Fruit fly (Drosophila melanogaster) whole organism, embryonic: Measurements from ENCODE around the gene Ugt35E2.

Source experiments
- Abd-B ChIP-seq: fragments of 200-800 bp; sonication (Bioruptor generic); optimal IDR thresholded peaks from 2 replicates; lab custom pipeline; 2018; ENCODE audit warnings: missing biosample characterization, mild to moderate bottlenecking, missing genetic modification characterization, moderate library complexity
- Bdp1 ChIP-seq: fragments of 200-800 bp; sonication (Bioruptor generic); optimal IDR thresholded peaks from 3 replicates; lab custom pipeline; 2016; ENCODE audit warnings: missing biosample characterization, missing genetic modification characterization
- Bgb ChIP-seq: fragments of 200-800 bp; sonication (Bioruptor generic); IDR thresholded peaks from 2 replicates; pipeline ENCODE4 v1.3.6; 2022; ENCODE audit warnings: missing biosample characterization, missing genetic modification characterization; ENCODE audit not compliant: partially characterized antibody
- CG10209 ChIP-seq: fragments of 200-800 bp; sonication (Bioruptor generic); optimal IDR thresholded peaks from 3 replicates; lab custom pipeline; 2017; ENCODE audit warnings: missing biosample characterization, mild to moderate bottlenecking, missing genetic modification characterization, missing genetic modification reagents
- CG10654 ChIP-seq: fragments of 200-800 bp; sonication (Bioruptor generic); optimal IDR thresholded peaks from 2 replicates; lab custom pipeline; 2016; ENCODE audit warnings: missing biosample characterization, missing genetic modification characterization
- CG11695 ChIP-seq: fragments of 200-800 bp; sonication (Bioruptor generic); IDR thresholded peaks from 3 replicates; pipeline ENCODE4 v1.3.6; 2022; ENCODE audit warnings: missing biosample characterization, missing genetic modification characterization
- CG12071 ChIP-seq: fragments of 200-800 bp; sonication (Bioruptor generic); optimal IDR thresholded peaks from 3 replicates; lab custom pipeline; 2018; ENCODE audit warnings: missing biosample characterization, mild to moderate bottlenecking, missing genetic modification characterization
- CG12659 ChIP-seq: fragments of 200-800 bp; sonication (Bioruptor generic); optimal IDR thresholded peaks from 3 replicates; lab custom pipeline; 2017; ENCODE audit warnings: mild to moderate bottlenecking, missing biosample characterization, missing genetic modification reagents, missing genetic modification characterization
- CG12744 ChIP-seq: fragments of 200-800 bp; sonication (Bioruptor generic); optimal IDR thresholded peaks from 2 replicates; lab custom pipeline; 2016; ENCODE audit warnings: missing biosample characterization, missing genetic modification characterization
- CG13123 ChIP-seq: fragments of 200-800 bp; sonication (Bioruptor generic); optimal IDR thresholded peaks from 2 replicates; lab custom pipeline; 2016; ENCODE audit warnings: missing biosample characterization, missing genetic modification characterization
- CG15073 ChIP-seq: fragments of 200-800 bp; sonication (Bioruptor generic); optimal IDR thresholded peaks from 2 replicates; lab custom pipeline; 2016; ENCODE audit warnings: missing biosample characterization, missing genetic modification characterization
- CG15479 ChIP-seq: fragments of 200-800 bp; sonication (Bioruptor generic); optimal IDR thresholded peaks from 3 replicates; lab custom pipeline; 2019; ENCODE audit warnings: missing biosample characterization, mild to moderate bottlenecking, missing genetic modification characterization, moderate library complexity
- CG16779 ChIP-seq: fragments of 200-800 bp; sonication (Bioruptor generic); IDR thresholded peaks from 2 replicates; pipeline ENCODE4 v1.3.6; 2022; ENCODE audit warnings: missing biosample characterization, missing genetic modification characterization
- CG17328 ChIP-seq: fragments of 200-800 bp; sonication (Bioruptor generic); IDR thresholded peaks from 2 replicates; pipeline ENCODE4 v1.3.6; 2022; ENCODE audit warnings: missing biosample characterization, missing genetic modification characterization
- CG17385 ChIP-seq: fragments of 200-800 bp; sonication (Bioruptor generic); optimal IDR thresholded peaks from 3 replicates; lab custom pipeline; 2018; ENCODE audit warnings: missing biosample characterization, mild to moderate bottlenecking, missing genetic modification characterization
- CG18262 ChIP-seq: fragments of 200-800 bp; optimal IDR thresholded peaks from 3 replicates; lab custom pipeline; 2019; ENCODE audit warnings: missing biosample characterization, mild to moderate bottlenecking, missing genetic modification characterization, moderate library complexity
- CG2889 ChIP-seq: fragments of 200-800 bp; sonication (Bioruptor generic); IDR thresholded peaks from 3 replicates; pipeline ENCODE4 v1.3.6; 2022; ENCODE audit warnings: missing biosample characterization, missing genetic modification characterization
- CG32767 ChIP-seq: fragments of 200-800 bp; sonication (Bioruptor generic); IDR thresholded peaks from 2 replicates; pipeline ENCODE4 v1.3.6; 2022; ENCODE audit warnings: missing biosample characterization, missing genetic modification characterization
- CG33557 ChIP-seq: fragments of 200-800 bp; sonication (Bioruptor generic); optimal IDR thresholded peaks from 2 replicates; lab custom pipeline; 2019; ENCODE audit warnings: missing biosample characterization, mild to moderate bottlenecking, missing genetic modification characterization, moderate library complexity
- CG4282 ChIP-seq: fragments of 200-800 bp; sonication (Bioruptor generic); optimal IDR thresholded peaks from 2 replicates; lab custom pipeline; 2016; ENCODE audit warnings: missing biosample characterization, missing genetic modification characterization
- CG4360 ChIP-seq: fragments of 200-800 bp; sonication (Bioruptor generic); IDR thresholded peaks from 2 replicates; pipeline ENCODE4 v1.3.6; 2022; ENCODE audit warnings: missing biosample characterization, missing genetic modification characterization
- CG4424 ChIP-seq: fragments of 200-800 bp; sonication (Bioruptor generic); optimal IDR thresholded peaks from 3 replicates; lab custom pipeline; 2016; ENCODE audit warnings: missing biosample characterization, missing genetic modification characterization
- CG4617 ChIP-seq: fragments of 200-800 bp; sonication (Bioruptor generic); optimal IDR thresholded peaks from 3 replicates; lab custom pipeline; 2016; ENCODE audit warnings: missing biosample characterization, missing genetic modification characterization, borderline replicate concordance
- CG7372 ChIP-seq: fragments of 200-800 bp; sonication (Bioruptor generic); IDR thresholded peaks from 2 replicates; pipeline ENCODE4 v1.3.6; 2022; ENCODE audit warnings: missing biosample characterization, missing genetic modification characterization
- CG8478 ChIP-seq: fragments of >200 bp; optimal IDR thresholded peaks from 2 replicates; lab custom pipeline; 2018
- CG9215 ChIP-seq: fragments of 200-800 bp; sonication (Bioruptor generic); IDR thresholded peaks from 2 replicates; pipeline ENCODE4 v1.3.6; 2022; ENCODE audit warnings: missing biosample characterization, missing genetic modification characterization
- CHES-1-like ChIP-seq: fragments of 200-800 bp; sonication (Bioruptor generic); optimal IDR thresholded peaks from 2 replicates; lab custom pipeline; 2016; ENCODE audit warnings: missing biosample characterization, missing genetic modification characterization
- Fer3 ChIP-seq: fragments of 200-800 bp; sonication (Bioruptor generic); optimal IDR thresholded peaks from 2 replicates; lab custom pipeline; 2018; ENCODE audit warnings: missing biosample characterization, mild to moderate bottlenecking, missing genetic modification characterization, moderate library complexity
- HLH4C ChIP-seq: fragments of 200-800 bp; sonication (Bioruptor generic); IDR thresholded peaks from 3 replicates; pipeline ENCODE4 v1.3.6; 2022; ENCODE audit warnings: missing biosample characterization, missing genetic modification characterization; ENCODE audit not compliant: partially characterized antibody
- Oaz ChIP-seq: fragments of 200-800 bp; sonication (Bioruptor generic); IDR thresholded peaks from 2 replicates; pipeline ENCODE4 v1.3.6; 2022; ENCODE audit warnings: missing biosample characterization, missing genetic modification characterization
- Rx ChIP-seq: fragments of 200-800 bp; sonication (Bioruptor generic); IDR thresholded peaks from 2 replicates; pipeline ENCODE4 v1.3.6; 2022; ENCODE audit warnings: missing biosample characterization, missing genetic modification characterization
- Sry-δ ChIP-seq: fragments of 200-800 bp; sonication (Bioruptor generic); optimal IDR thresholded peaks from 2 replicates; lab custom pipeline; 2016; ENCODE audit warnings: missing biosample characterization, missing genetic modification characterization
- Taf1 ChIP-seq: fragments of 200-800 bp; sonication (Bioruptor generic); IDR thresholded peaks from 2 replicates; pipeline ENCODE4 v1.3.6; 2022; ENCODE audit warnings: missing biosample characterization, missing genetic modification characterization
- Tbp ChIP-seq: fragments of >200 bp; optimal IDR thresholded peaks from 2 replicates; lab custom pipeline; 2018; ENCODE audit warnings: missing biosample characterization, missing genetic modification characterization
- Trl ChIP-seq, 3 experiments: fragments of >200 bp in 2 of 3; fragments of 200-800 bp in 1 of 3; sonication (Bioruptor generic) in 1 of 3; optimal IDR thresholded peaks; 2 replicates in 1 of 3; 3 replicates in 2 of 3; lab custom pipeline; 2016 to 2017; ENCODE audit warnings: missing biosample characterization in 1 of 3, missing genetic modification characterization in 1 of 3
- Usf ChIP-seq: fragments of 200-800 bp; sonication (Bioruptor generic); optimal IDR thresholded peaks from 2 replicates; lab custom pipeline; 2017; ENCODE audit warnings: missing genotype, missing biosample characterization, missing genetic modification characterization
- ase ChIP-seq: fragments of 200-800 bp; sonication (Bioruptor generic); IDR thresholded peaks from 3 replicates; pipeline ENCODE4 v1.3.6; 2022; ENCODE audit warnings: missing biosample characterization, missing genetic modification characterization
- bsh ChIP-seq, 2 experiments: fragments of 200-800 bp; sonication (Bioruptor generic); optimal IDR thresholded peaks; 2 replicates each; lab custom pipeline; 2017 to 2018; ENCODE audit warnings: mild to moderate bottlenecking in 2 of 2, missing biosample characterization in 2 of 2, missing genetic modification characterization in 2 of 2, moderate library complexity in 1 of 2
- caup ChIP-seq: fragments of 200-800 bp; sonication (Bioruptor generic); optimal IDR thresholded peaks from 3 replicates; lab custom pipeline; 2017; ENCODE audit warnings: missing biosample characterization, mild to moderate bottlenecking, missing genetic modification characterization, moderate library complexity; ENCODE audit not compliant: severe bottlenecking
- corto ChIP-seq: fragments of 200-800 bp; sonication (Bioruptor generic); optimal IDR thresholded peaks from 2 replicates; lab custom pipeline; 2016; ENCODE audit warnings: missing biosample characterization, mild to moderate bottlenecking, missing genetic modification characterization, moderate library complexity
- crc ChIP-seq: fragments of 200-800 bp; sonication (Bioruptor generic); optimal IDR thresholded peaks from 2 replicates; lab custom pipeline; 2016; ENCODE audit warnings: missing biosample characterization, missing genetic modification characterization
- dimm ChIP-seq: fragments of 200-800 bp; sonication (Bioruptor generic); IDR thresholded peaks from 2 replicates; pipeline ENCODE4 v1.3.6; 2022; ENCODE audit warnings: missing biosample characterization, missing genetic modification characterization
- emc ChIP-seq: fragments of 200-800 bp; sonication (Bioruptor generic); optimal IDR thresholded peaks from 2 replicates; lab custom pipeline; 2016; ENCODE audit warnings: missing biosample characterization, missing genetic modification characterization
- lola ChIP-seq, 3 experiments: fragments of >200 bp in 2 of 3; fragments of 200-800 bp in 1 of 3; sonication (Bioruptor generic) in 1 of 3; optimal IDR thresholded peaks; 2 replicates each; lab custom pipeline; 2017 to 2019; ENCODE audit warnings: missing biosample characterization in 3 of 3, missing genetic modification characterization in 3 of 3, mild to moderate bottlenecking in 1 of 3, moderate library complexity in 1 of 3
- mam ChIP-seq: fragments of 200-800 bp; sonication (Bioruptor generic); optimal IDR thresholded peaks from 3 replicates; lab custom pipeline; 2016; ENCODE audit warnings: missing biosample characterization, missing genetic modification characterization
- pnt ChIP-seq: fragments of 200-800 bp; sonication (Bioruptor generic); optimal IDR thresholded peaks from 3 replicates; lab custom pipeline; 2016; ENCODE audit warnings: missing biosample characterization, missing genetic modification characterization
- prd ChIP-seq, 3 experiments: fragments of >200 bp in 2 of 3; fragments of 200-800 bp in 1 of 3; sonication (Bioruptor generic) in 1 of 3; optimal IDR thresholded peaks in 2 of 3; IDR thresholded peaks in 1 of 3; 2 replicates in 2 of 3; 3 replicates in 1 of 3; pipeline versions ENCODE4 v1.3.6 to Lab custom; 2017 to 2022; ENCODE audit warnings: missing biosample characterization in 1 of 3, missing genetic modification characterization in 1 of 3
- scrt ChIP-seq: fragments of 200-800 bp; sonication (Bioruptor generic); optimal IDR thresholded peaks from 2 replicates; lab custom pipeline; 2018; ENCODE audit warnings: missing biosample characterization, mild to moderate bottlenecking, missing genetic modification characterization, moderate library complexity
- sr ChIP-seq: fragments of 200-800 bp; sonication (Bioruptor generic); IDR thresholded peaks from 3 replicates; pipeline ENCODE4 v1.3.6; 2022; ENCODE audit warnings: missing biosample characterization, missing genetic modification characterization
- tna ChIP-seq: fragments of 200-800 bp; sonication (Bioruptor generic); IDR thresholded peaks from 2 replicates; pipeline ENCODE4 v1.3.6; 2022; ENCODE audit warnings: missing biosample characterization, missing genetic modification characterization; ENCODE audit not compliant: partially characterized antibody

Gene Ugt35E2

DNA sequence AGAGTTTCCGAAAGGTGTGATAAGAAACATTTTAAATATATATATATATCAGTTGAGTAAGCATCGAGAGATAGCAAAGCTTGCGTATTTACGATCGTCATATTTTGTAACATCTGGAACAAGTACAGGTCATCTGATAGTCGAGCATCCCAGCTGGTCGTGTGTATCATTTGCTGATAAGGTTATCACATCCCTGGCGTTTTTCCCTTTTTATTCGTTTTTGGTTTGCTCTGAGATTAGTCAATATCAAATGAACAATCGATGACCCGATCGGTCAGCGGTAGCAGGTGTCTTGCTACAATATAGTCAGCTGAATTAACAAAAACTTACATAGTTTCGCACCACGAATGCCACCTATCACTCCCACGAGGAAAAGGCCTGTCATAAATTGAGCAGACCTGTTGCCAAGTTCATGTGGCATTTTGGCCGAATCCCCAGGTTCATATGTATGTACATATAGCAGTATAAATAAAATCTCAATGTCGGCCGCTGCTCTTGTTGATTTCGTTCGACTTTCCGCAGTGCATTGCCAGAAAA, 33.2 kb upstream of the Ugt35E2 start (continued):
- TF ChIP-seq CG4424 (GFP tag; lab: Kevin White, UChicago) (peak; percentile 36), Abd-B (GFP tag; lab: Kevin White, UChicago) (peak; percentile 40), CG32767 (peak; percentile 46; the same call in 1 of the 2 replicates), CG16779 (no peak), Oaz (GFP tag; lab: Robert Waterston, UW) (no peak), prd (optimal IDR thresholded peaks at IDR 0.05; lab: Kevin White, UChicago) (no peak), prd (GFP tag; IDR thresholded peaks at IDR 0.05; lab: Robert Waterston, UW) (peak; percentile 67), Usf (GFP tag; lab: Kevin White, UChicago) (peak; percentile 7), CG12744 (GFP tag; lab: Kevin White, UChicago) (no peak), CG15073 (GFP tag; lab: Kevin White, UChicago) (no peak), CG17328 (peak; percentile 39; the same call in 1 of the 2 replicates), CG2889 (GFP tag; lab: Robert Waterston, UW) (no peak), CG12659 (GFP tag; lab: Kevin White, UChicago) (peak; percentile 47), sr (no peak), pnt (no peak), CG8478 (lab: Kevin White, UChicago) (no peak), CG10209 (peak; percentile 55), CG4617 (GFP tag; lab: Kevin White, UChicago) (no peak), bsh (GFP tag; optimal IDR thresholded peaks at IDR 0.05; lab: Kevin White, UChicago) (peak in 1 of 2 experiments; percentile 44), Fer3 (peak; percentile 63), CG13123 (GFP tag; lab: Kevin White, UChicago) (no peak), emc (GFP tag; lab: Kevin White, UChicago) (no peak), scrt (GFP tag; lab: Kevin White, UChicago) (peak; percentile 63), mam (GFP tag; lab: Kevin White, UChicago) (peak; percentile 38), Bgb (no peak), dimm (GFP tag; lab: Robert Waterston, UW) (no peak), CG4360 (no peak), tna (GFP tag; lab: Robert Waterston, UW) (no peak), CG33557 (no peak), CG7372 (GFP tag; lab: Robert Waterston, UW) (no peak), CG18262 (tag; lab: Kevin White, UChicago) (peak; percentile 50), lola (GFP tag; optimal IDR thresholded peaks at IDR 0.05; lab: Kevin White, UChicago) (no peak), Tbp (GFP tag; lab: Kevin White, UChicago) (no peak), CG10654 (GFP tag; lab: Kevin White, UChicago) (peak; percentile 46), ase (GFP tag; lab: Robert Waterston, UW) (no peak), CG12071 (GFP tag; lab: Kevin White, UChicago) (no peak), Bdp1 (GFP tag; lab: Kevin White, UChicago) (no peak), CG9215 (GFP tag; lab: Robert Waterston, UW) (peak; percentile 41; the same call in 1 of the 2 replicates), HLH4C (GFP tag; lab: Robert Waterston, UW) (peak; percentile 42; the same call in 1 of the 3 replicates), Taf1 (no peak), CG4282 (GFP tag; lab: Kevin White, UChicago) (no peak), CG15479 (no peak), CG17385 (GFP tag; lab: Kevin White, UChicago) (no peak), CG11695 (peak; percentile 52; the same call in 1 of the 3 replicates), corto (peak; percentile 76), Sry-δ (GFP tag; lab: Kevin White, UChicago) (no peak), caup (GFP tag; lab: Kevin White, UChicago) (peak; percentile 43), CHES-1-like (no peak), crc (GFP tag; lab: Kevin White, UChicago) (no peak), Trl (optimal IDR thresholded peaks at IDR 0.05; lab: Kevin White, UChicago) (no peak), Trl (GFP tag; optimal IDR thresholded peaks at IDR 0.05; lab: Kevin White, UChicago) (no peak), Rx (GFP tag; lab: Robert Waterston, UW) (no peak)
